Worm (Caenorhabditis elegans) whole organism, L4/young adult: Measurements from ENCODE around the gene clec-150.
A peak's percentile ranks its signal among the peaks of the same experiment; 100 is the strongest.

Experiments
- W03F9.2 ChIP-seq: fragments of 150-350 bp; optimal IDR thresholded peaks from 2 replicates; lab custom pipeline; 2014; ENCODE audit warnings: missing biosample characterization, missing genetic modification characterization
- dao-5 ChIP-seq: sonication (generic microtip); optimal IDR thresholded peaks from 2 replicates; lab custom pipeline; 2016; ENCODE audit warnings: missing genotype, missing genetic modification characterization, moderate library complexity, missing compliant biosample characterization
- him-1 ChIP-seq: sonication (generic microtip); optimal IDR thresholded peaks from 2 replicates; lab custom pipeline; 2016; ENCODE audit warnings: missing genotype, missing genetic modification reagents, missing genetic modification characterization, missing compliant biosample characterization

clec-150 gene

ce11 chrIII:1004464-1004863, 2.0 kb downstream of the clec-150 start:
- no peak for TF ChIP-seq dao-5 (tag; lab: Kevin White, UChicago)
- TF ChIP-seq W03F9.2 (tag; lab: Kevin White, UChicago): no peak
- no peak for TF ChIP-seq him-1 (tag; lab: Kevin White, UChicago)

ce11 chrIII:1007143-1007905, 4.8 kb downstream of the clec-150 start:
- TF ChIP-seq W03F9.2 (tag; lab: Kevin White, UChicago) (no peak), dao-5 (tag; lab: Kevin White, UChicago) (no peak), him-1 (tag; lab: Kevin White, UChicago) (no peak)

ce11 chrIII:1008091-1008490, 5.6 kb downstream of the clec-150 start, which contains the start of gene clc-27:
TSS of gene clc-27 (plus strand) at chrIII:1008391.
- no peak for TF ChIP-seq dao-5 (tag; lab: Kevin White, UChicago)
- no peak for TF ChIP-seq W03F9.2 (tag; lab: Kevin White, UChicago)

- TF ChIP-seq him-1 (tag; lab: Kevin White, UChicago): no peak
- TF ChIP-seq dao-5 (tag; lab: Kevin White, UChicago): no peak
- TF ChIP-seq W03F9.2 (tag; lab: Kevin White, UChicago): no peak
These were observed 7.3 kb downstream of the clec-150 start, which contains the start of gene clc-24 for ce11 chrIII:1009775-1010174. TSS of gene clc-24 (plus strand) at chrIII:1010037.

ce11 chrIII:1016080-1016479, 13.6 kb downstream of the clec-150 start, which contains the start of gene Y34F4.3:
TSS of gene Y34F4.3 (minus strand) at chrIII:1016180.
- TF ChIP-seq W03F9.2 (tag; lab: Kevin White, UChicago): no peak
- TF ChIP-seq dao-5 (tag; lab: Kevin White, UChicago): no peak
- TF ChIP-seq him-1 (tag; lab: Kevin White, UChicago): no peak

- TF ChIP-seq W03F9.2 (tag; lab: Kevin White, UChicago) (no peak), dao-5 (tag; lab: Kevin White, UChicago) (no peak), him-1 (tag; lab: Kevin White, UChicago) (no peak)
These were observed 18.2 kb downstream of the clec-150 start, which contains the start of gene clc-23 for ce11 chrIII:1020732-1021131. TSS of gene clc-23 (plus strand) at chrIII:1020954.

- TF ChIP-seq W03F9.2 (tag; lab: Kevin White, UChicago) (no peak), dao-5 (tag; lab: Kevin White, UChicago) (no peak), him-1 (tag; lab: Kevin White, UChicago) (no peak)
These were observed 23.8 kb downstream of the clec-150 start, which contains the start of gene clc-25 for ce11 chrIII:1026261-1026660. TSS of gene clc-25 (minus strand) at chrIII:1026361.

ce11 chrIII:1028233-1028632, 25.7 kb downstream of the clec-150 start:
- TF ChIP-seq dao-5 (tag; lab: Kevin White, UChicago) (no peak), W03F9.2 (tag; lab: Kevin White, UChicago) (no peak)

ce11 chrIII:1030965-1031364, 28.5 kb downstream of the clec-150 start, which contains the start of the genes clc-26 and E_BE45912.2:
TSS of gene clc-26 (minus strand) at chrIII:1031065.
TSS of gene E_BE45912.2 (minus strand) at chrIII:1031103.
- TF ChIP-seq dao-5 (tag; lab: Kevin White, UChicago) (no peak), him-1 (tag; lab: Kevin White, UChicago) (no peak), W03F9.2 (tag; lab: Kevin White, UChicago) (no peak)

ce11 chrIII:1034853-1035252, 32.3 kb downstream of the clec-150 start:
- TF ChIP-seq dao-5 (tag; lab: Kevin White, UChicago) (no peak), W03F9.2 (tag; lab: Kevin White, UChicago) (no peak)

ce11 chrIII:1037173-1037572, 34.7 kb downstream of the clec-150 start, which contains the start of the genes chin-1 and BE0003N10.1:
TSS of gene chin-1 (minus strand) at chrIII:1037212.
TSS of gene BE0003N10.1 (plus strand) at chrIII:1037492.
- peak; percentile 45 for TF ChIP-seq W03F9.2 (tag; lab: Kevin White, UChicago)
- no peak for TF ChIP-seq dao-5 (tag; lab: Kevin White, UChicago)
- TF ChIP-seq him-1 (tag; lab: Kevin White, UChicago): no peak

- TF ChIP-seq W03F9.2 (tag; lab: Kevin White, UChicago): no peak
These were observed 37.6 kb downstream of the clec-150 start for ce11 chrIII:1040059-1040458.

- TF ChIP-seq W03F9.2 (tag; lab: Kevin White, UChicago) (no peak), dao-5 (tag; lab: Kevin White, UChicago) (no peak), him-1 (tag; lab: Kevin White, UChicago) (no peak)
These were observed 41.3 kb downstream of the clec-150 start for ce11 chrIII:1043790-1044189.

- TF ChIP-seq dao-5 (tag; lab: Kevin White, UChicago) (no peak), W03F9.2 (tag; lab: Kevin White, UChicago) (no peak), him-1 (tag; lab: Kevin White, UChicago) (no peak)
These were observed 49.4 kb downstream of the clec-150 start for ce11 chrIII:1051877-1052276.
